Worm (Caenorhabditis elegans) whole organism, midembryonic: ENCODE measurements around the gene irg-8.

ENCODE experiments used
- T22C8.4 ChIP-seq: fragments of 200-800 bp; sonication (Bioruptor generic); IDR thresholded peaks from 2 replicates; pipeline ENCODE4 v1.3.6; 2022; ENCODE audit warnings: missing genetic modification characterization, missing compliant biosample characterization
- cog-1 ChIP-seq: sonication (generic microtip); optimal IDR thresholded peaks from 2 replicates; lab custom pipeline; 2016; ENCODE audit warnings: missing genetic modification characterization, missing compliant biosample characterization
- flt-1 ChIP-seq: fragments of 200-800 bp; sonication (Bioruptor generic); IDR thresholded peaks from 2 replicates; pipeline ENCODE4 v1.3.6; 2022; ENCODE audit warnings: missing genetic modification characterization, missing compliant biosample characterization
- klf-2 ChIP-seq: fragments of 200-800 bp; sonication (Bioruptor generic); conservative IDR thresholded peaks from 2 replicates; pipeline ENCODE4 v1.3.6; 2022; ENCODE audit warnings: missing genetic modification reagents, missing genetic modification characterization, missing compliant biosample characterization
- med-1 ChIP-seq: sonication (generic microtip); optimal IDR thresholded peaks from 2 replicates; lab custom pipeline; 2017; ENCODE audit warnings: missing genetic modification characterization, mild to moderate bottlenecking, missing compliant biosample characterization, antibody characterized with exemption, missing genetic modification reagents; ENCODE audit not compliant: insufficient read depth
- ref-1 ChIP-seq: fragments of 200-800 bp; sonication (Bioruptor generic); conservative IDR thresholded peaks from 2 replicates; pipeline ENCODE4 v1.3.6; 2022; ENCODE audit warnings: missing genetic modification reagents, missing genetic modification characterization, missing compliant biosample characterization
- tab-1 ChIP-seq: fragments of 200-800 bp; sonication (Bioruptor generic); IDR thresholded peaks from 2 replicates; pipeline ENCODE4 v1.3.6; 2022; ENCODE audit warnings: missing genetic modification characterization, missing compliant biosample characterization
- ztf-23 ChIP-seq: fragments of 200-800 bp; sonication (Bioruptor generic); IDR thresholded peaks from 2 replicates; pipeline ENCODE4 v1.3.6; 2022; ENCODE audit warnings: missing genetic modification reagents, missing genetic modification characterization, missing compliant biosample characterization
- ztf-29 ChIP-seq: fragments of 200-800 bp; sonication (Bioruptor generic); IDR thresholded peaks from 2 replicates; pipeline ENCODE4 v1.3.6; 2022; ENCODE audit warnings: missing genetic modification reagents, missing genetic modification characterization, missing compliant biosample characterization

The irg-8 gene

DNA sequence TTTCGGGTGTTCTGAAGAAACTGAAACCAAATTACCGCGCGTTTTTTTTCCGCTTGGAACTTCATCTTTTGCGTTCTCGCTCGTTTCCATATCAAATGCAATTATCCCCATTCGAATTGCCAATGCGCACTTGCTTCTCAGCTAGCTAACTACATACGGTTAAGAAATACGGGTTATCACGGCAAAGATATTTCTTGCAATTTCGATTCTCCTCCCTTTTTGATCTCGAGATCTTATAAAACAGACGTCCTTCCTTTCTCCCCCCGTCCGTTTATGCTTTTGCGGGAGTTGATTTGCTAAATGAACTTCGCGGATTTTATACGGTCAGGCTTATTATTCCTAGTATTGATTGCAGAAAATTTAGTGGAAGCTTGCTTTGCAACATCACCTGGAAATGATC, 11.3 kb upstream of the irg-8 start, which contains the start of gene B0554.4:
Gene B0554.4, plus strand, starts transcription at position 301 of the 400 bp plus-strand sequence.
- no peak for TF ChIP-seq tab-1
- TF ChIP-seq T22C8.4 (GFP tag; lab: Robert Waterston, UW): no peak
- TF ChIP-seq cog-1 (tag; lab: Kevin White, UChicago): no peak
- no peak for TF ChIP-seq ztf-29 (GFP tag; lab: Robert Waterston, UW)
- no peak for TF ChIP-seq flt-1 (GFP tag; lab: Robert Waterston, UW)
- no peak for TF ChIP-seq ref-1 (GFP tag; lab: Robert Waterston, UW)
- no peak for TF ChIP-seq med-1 (GFP tag; lab: Kevin White, UChicago)
- no peak for TF ChIP-seq klf-2 (GFP tag; lab: Robert Waterston, UW)
- no peak for TF ChIP-seq ztf-23

DNA sequence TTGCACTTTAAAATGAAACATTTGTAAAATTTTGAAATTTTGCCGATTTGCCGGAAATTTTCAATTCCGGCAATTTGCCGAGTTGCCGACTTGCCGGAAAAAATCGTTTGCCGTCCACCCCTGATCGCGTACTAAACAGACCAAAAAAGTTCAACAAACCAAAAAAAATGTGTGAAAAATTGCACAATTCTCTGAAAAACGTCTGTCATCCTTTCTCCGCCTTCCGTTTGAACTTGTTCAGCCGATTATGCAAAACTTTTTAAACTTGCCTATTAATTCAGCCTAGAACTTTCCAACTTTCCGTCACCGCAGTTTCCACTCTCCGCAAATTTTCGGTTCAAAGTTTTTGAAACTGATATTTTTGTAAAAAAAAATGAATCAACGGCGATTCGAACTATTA, 6.6 kb upstream of the irg-8 start, which contains the start of gene B0554.5:
Gene B0554.5, plus strand, starts transcription at position 301 of the 400 bp plus-strand sequence.
- no peak for TF ChIP-seq tab-1
- TF ChIP-seq flt-1 (GFP tag; lab: Robert Waterston, UW): no peak
- TF ChIP-seq ztf-23: no peak
- no peak for TF ChIP-seq klf-2 (GFP tag; lab: Robert Waterston, UW)
- no peak for TF ChIP-seq ztf-29 (GFP tag; lab: Robert Waterston, UW)
- no peak for TF ChIP-seq T22C8.4 (GFP tag; lab: Robert Waterston, UW)
- no peak for TF ChIP-seq cog-1 (tag; lab: Kevin White, UChicago)
- no peak for TF ChIP-seq ref-1 (GFP tag; lab: Robert Waterston, UW)
- no peak for TF ChIP-seq med-1 (GFP tag; lab: Kevin White, UChicago)

- no peak for TF ChIP-seq cog-1 (tag; lab: Kevin White, UChicago)
- no peak for TF ChIP-seq ref-1 (GFP tag; lab: Robert Waterston, UW)
- TF ChIP-seq T22C8.4 (GFP tag; lab: Robert Waterston, UW): no peak
- TF ChIP-seq ztf-29 (GFP tag; lab: Robert Waterston, UW): no peak
- TF ChIP-seq flt-1 (GFP tag; lab: Robert Waterston, UW): no peak
Measured at ce11 chrV:422133-422532, 4.6 kb upstream of the irg-8 start, which contains the start of gene dod-20. TSS of gene dod-20 (plus strand) at chrV:422433.

- TF ChIP-seq klf-2 (GFP tag; lab: Robert Waterston, UW): no peak
- no peak for TF ChIP-seq med-1 (GFP tag; lab: Kevin White, UChicago)
- TF ChIP-seq ztf-29 (GFP tag; lab: Robert Waterston, UW): no peak
- no peak for TF ChIP-seq cog-1 (tag; lab: Kevin White, UChicago)
- TF ChIP-seq ztf-23: no peak
- no peak for TF ChIP-seq tab-1
- no peak for TF ChIP-seq T22C8.4 (GFP tag; lab: Robert Waterston, UW)
- no peak for TF ChIP-seq ref-1 (GFP tag; lab: Robert Waterston, UW)
- no peak for TF ChIP-seq flt-1 (GFP tag; lab: Robert Waterston, UW)
Measured at ce11 chrV:418432-418831, 926 bp upstream of the irg-8 start, which contains the start of gene Y39D8A.1. TSS of gene Y39D8A.1 (plus strand) at chrV:418732.

- TF ChIP-seq ref-1 (GFP tag; lab: Robert Waterston, UW): no peak
- TF ChIP-seq med-1 (GFP tag; lab: Kevin White, UChicago): no peak
- no peak for TF ChIP-seq T22C8.4 (GFP tag; lab: Robert Waterston, UW)
- no peak for TF ChIP-seq cog-1 (tag; lab: Kevin White, UChicago)
- no peak for TF ChIP-seq klf-2 (GFP tag; lab: Robert Waterston, UW)
- no peak for TF ChIP-seq flt-1 (GFP tag; lab: Robert Waterston, UW)
- no peak for TF ChIP-seq tab-1
- TF ChIP-seq ztf-23: no peak
- no peak for TF ChIP-seq ztf-29 (GFP tag; lab: Robert Waterston, UW)
Measured at ce11 chrV:415072-415471, 2.4 kb downstream of the irg-8 start.

DNA sequence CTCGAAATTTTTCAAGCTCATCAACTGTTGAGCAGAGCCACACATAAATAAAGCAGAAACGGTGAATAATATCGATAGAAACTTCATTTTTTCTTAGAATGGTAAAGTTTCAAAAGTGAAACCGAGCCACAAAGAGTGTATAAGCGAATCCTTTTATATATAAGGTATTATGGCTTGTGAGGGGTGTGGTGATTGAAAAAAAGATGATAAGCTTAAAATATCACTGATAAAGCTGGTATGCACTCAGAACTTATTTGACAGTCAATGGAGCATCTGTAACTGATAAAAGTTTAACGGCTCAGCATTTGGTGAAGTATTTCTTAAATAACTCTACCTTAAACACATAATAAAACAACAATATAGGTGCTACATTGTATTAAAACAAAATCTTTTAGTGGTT, 2.9 kb downstream of the irg-8 start, which contains the start of gene dod-19:
Gene dod-19, minus strand, starts transcription at position 130 of the 400 bp plus-strand sequence.
- TF ChIP-seq klf-2 (GFP tag; lab: Robert Waterston, UW) (no peak), T22C8.4 (GFP tag; lab: Robert Waterston, UW) (no peak), ztf-23 (no peak), tab-1 (no peak), ref-1 (GFP tag; lab: Robert Waterston, UW) (no peak), ztf-29 (GFP tag; lab: Robert Waterston, UW) (no peak), flt-1 (GFP tag; lab: Robert Waterston, UW) (no peak), cog-1 (tag; lab: Kevin White, UChicago) (no peak), med-1 (GFP tag; lab: Kevin White, UChicago) (no peak)

- TF ChIP-seq ref-1 (GFP tag; lab: Robert Waterston, UW): no peak
- TF ChIP-seq med-1 (GFP tag; lab: Kevin White, UChicago): no peak
- TF ChIP-seq T22C8.4 (GFP tag; lab: Robert Waterston, UW): no peak
- TF ChIP-seq flt-1 (GFP tag; lab: Robert Waterston, UW): no peak
- TF ChIP-seq ztf-23: no peak
- TF ChIP-seq klf-2 (GFP tag; lab: Robert Waterston, UW): no peak
- no peak for TF ChIP-seq ztf-29 (GFP tag; lab: Robert Waterston, UW)
- no peak for TF ChIP-seq cog-1 (tag; lab: Kevin White, UChicago)
- no peak for TF ChIP-seq tab-1
Measured at ce11 chrV:412820-413219, 4.7 kb downstream of the irg-8 start.

- no peak for TF ChIP-seq ztf-29 (GFP tag; lab: Robert Waterston, UW)
- TF ChIP-seq cog-1 (tag; lab: Kevin White, UChicago): no peak
- no peak for TF ChIP-seq T22C8.4 (GFP tag; lab: Robert Waterston, UW)
- TF ChIP-seq flt-1 (GFP tag; lab: Robert Waterston, UW): no peak
- no peak for TF ChIP-seq klf-2 (GFP tag; lab: Robert Waterston, UW)
- TF ChIP-seq ref-1 (GFP tag; lab: Robert Waterston, UW): no peak
- no peak for TF ChIP-seq ztf-23
- no peak for TF ChIP-seq tab-1
- TF ChIP-seq med-1 (GFP tag; lab: Kevin White, UChicago): no peak
Measured at ce11 chrV:404210-404669, 13.3 kb downstream of the irg-8 start, which contains the start of gene nhr-252. TSS of gene nhr-252 (plus strand) at chrV:404619.

DNA sequence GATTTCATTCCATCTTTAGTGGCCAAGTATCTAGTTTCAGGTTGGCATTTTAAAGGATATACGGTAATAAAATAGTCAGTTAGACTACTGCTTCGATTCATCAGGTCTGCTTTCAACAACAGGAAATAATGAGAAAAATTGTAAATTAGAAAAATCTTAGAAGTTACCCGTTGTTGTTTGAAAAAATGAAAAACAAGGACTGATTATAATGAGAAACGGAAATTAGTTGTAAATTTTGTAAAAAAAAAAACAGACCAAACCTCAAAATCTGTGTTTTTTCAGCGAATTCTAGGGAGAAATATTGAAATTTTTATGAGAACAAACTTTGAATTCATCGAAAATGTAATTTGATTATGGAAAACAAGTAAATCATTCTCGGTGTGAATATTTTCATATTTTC, 14.5 kb downstream of the irg-8 start, which contains the start of gene srh-62:
Gene srh-62, minus strand, starts transcription at position 101 of the 400 bp plus-strand sequence.
- TF ChIP-seq flt-1 (GFP tag; lab: Robert Waterston, UW): no peak
- TF ChIP-seq klf-2 (GFP tag; lab: Robert Waterston, UW): no peak
